Fruit fly (Drosophila melanogaster) whole organism, embryonic: ENCODE results near the gene CG9673.

Source experiments
- CG10366 ChIP-seq: fragments of 200-800 bp; sonication (Bioruptor generic); IDR thresholded peaks from 2 replicates; pipeline ENCODE4 v1.3.6; 2022; ENCODE audit warnings: missing biosample characterization, missing genetic modification characterization
- CG10543 ChIP-seq: fragments of 200-800 bp; sonication (Bioruptor generic); optimal IDR thresholded peaks from 3 replicates; lab custom pipeline; 2017; ENCODE audit warnings: missing biosample characterization, mild to moderate bottlenecking, missing genetic modification characterization, moderate library complexity
- CG13296 ChIP-seq: fragments of 200-800 bp; sonication (Bioruptor generic); optimal IDR thresholded peaks from 3 replicates; lab custom pipeline; 2018; ENCODE audit warnings: missing biosample characterization, mild to moderate bottlenecking, missing genetic modification characterization
- CG14860 ChIP-seq: fragments of 200-800 bp; sonication (Bioruptor generic); IDR thresholded peaks from 3 replicates; pipeline ENCODE4 v1.3.6; 2022; ENCODE audit warnings: missing biosample characterization, missing genetic modification characterization; ENCODE audit not compliant: partially characterized antibody
- CG15601 ChIP-seq: fragments of 200-800 bp; sonication (Bioruptor generic); optimal IDR thresholded peaks from 3 replicates; lab custom pipeline; 2019; ENCODE audit warnings: missing biosample characterization, mild to moderate bottlenecking, missing genetic modification characterization, moderate library complexity
- CG16863 ChIP-seq: fragments of 200-800 bp; sonication (Bioruptor generic); optimal IDR thresholded peaks from 3 replicates; lab custom pipeline; 2016; ENCODE audit warnings: missing biosample characterization, missing genetic modification characterization
- CG18476 ChIP-seq: fragments of 200-800 bp; sonication (Bioruptor generic); optimal IDR thresholded peaks from 2 replicates; lab custom pipeline; 2016; ENCODE audit warnings: missing biosample characterization, mild to moderate bottlenecking, missing genetic modification characterization
- CG18619 ChIP-seq: fragments of 200-800 bp; sonication (Bioruptor generic); optimal IDR thresholded peaks from 3 replicates; lab custom pipeline; 2017; ENCODE audit warnings: missing biosample characterization, mild to moderate bottlenecking, missing genetic modification characterization
- CG33213 ChIP-seq: fragments of 200-800 bp; sonication (Bioruptor generic); optimal IDR thresholded peaks from 3 replicates; lab custom pipeline; 2016; ENCODE audit warnings: missing biosample characterization, missing genetic modification characterization
- CG3838 ChIP-seq: fragments of 200-800 bp; sonication (Bioruptor generic); optimal IDR thresholded peaks from 3 replicates; lab custom pipeline; 2016; ENCODE audit warnings: missing biosample characterization, missing genetic modification characterization
- CG5245 ChIP-seq: fragments of 200-800 bp; sonication (Bioruptor generic); optimal IDR thresholded peaks from 3 replicates; lab custom pipeline; 2016; ENCODE audit warnings: missing biosample characterization, missing genetic modification characterization
- CG5953 ChIP-seq: fragments of 200-800 bp; sonication (Bioruptor generic); IDR thresholded peaks from 2 replicates; pipeline ENCODE4 v1.3.6; 2022; ENCODE audit warnings: missing biosample characterization, missing genetic modification characterization
- CG6689 ChIP-seq: fragments of 200-800 bp; sonication (Bioruptor generic); IDR thresholded peaks from 2 replicates; pipeline ENCODE4 v1.3.6; 2022; ENCODE audit warnings: missing biosample characterization, missing genetic modification characterization
- CG7745 ChIP-seq: fragments of 200-800 bp; sonication (Bioruptor generic); optimal IDR thresholded peaks from 2 replicates; lab custom pipeline; 2018; ENCODE audit warnings: missing biosample characterization, mild to moderate bottlenecking, missing genetic modification characterization, moderate library complexity
- CG8089 ChIP-seq: fragments of 200-800 bp; sonication (Bioruptor generic); optimal IDR thresholded peaks from 3 replicates; lab custom pipeline; 2016; ENCODE audit warnings: missing biosample characterization, missing genetic modification characterization
- CG9609 ChIP-seq: fragments of 200-800 bp; sonication (Bioruptor generic); optimal IDR thresholded peaks from 3 replicates; lab custom pipeline; 2016; ENCODE audit warnings: missing biosample characterization, missing genetic modification characterization
- CG9817 ChIP-seq: fragments of 200-800 bp; sonication (Bioruptor generic); optimal IDR thresholded peaks from 2 replicates; lab custom pipeline; 2018; ENCODE audit warnings: missing biosample characterization, mild to moderate bottlenecking, missing genetic modification characterization, moderate library complexity
- ERR ChIP-seq: fragments of 200-800 bp; sonication (Bioruptor generic); optimal IDR thresholded peaks from 2 replicates; lab custom pipeline; 2016; ENCODE audit warnings: missing biosample characterization, missing genetic modification characterization
- HmgZ ChIP-seq: fragments of 200-800 bp; sonication (Bioruptor generic); optimal IDR thresholded peaks from 2 replicates; lab custom pipeline; 2018; ENCODE audit warnings: missing biosample characterization, mild to moderate bottlenecking, missing genetic modification characterization
- Hmr ChIP-seq: fragments of 200-800 bp; sonication (Bioruptor generic); optimal IDR thresholded peaks from 3 replicates; lab custom pipeline; 2017; ENCODE audit warnings: mild to moderate bottlenecking, missing biosample characterization, missing genetic modification reagents, missing genetic modification characterization
- Lpt ChIP-seq: fragments of >200 bp; optimal IDR thresholded peaks from 2 replicates; lab custom pipeline; 2018; ENCODE audit warnings: missing biosample characterization, missing genetic modification characterization
- Med ChIP-seq: fragments of 200-800 bp; sonication (Bioruptor generic); peaks from one replicate; lab custom pipeline; 2016; ENCODE audit warnings: missing biosample characterization, missing genetic modification characterization, mild to moderate bottlenecking, inconsistent platforms, moderate library complexity
- NC2α ChIP-seq: fragments of 200-800 bp; sonication (Bioruptor generic); optimal IDR thresholded peaks from 2 replicates; lab custom pipeline; 2016; ENCODE audit warnings: missing biosample characterization, missing genetic modification characterization
- Oli ChIP-seq: fragments of 200-800 bp; sonication (Bioruptor generic); optimal IDR thresholded peaks from 2 replicates; lab custom pipeline; 2018; ENCODE audit warnings: missing biosample characterization, mild to moderate bottlenecking, missing genetic modification characterization, moderate library complexity
- Pdp1 ChIP-seq, 2 experiments: fragments of 200-800 bp; sonication (Bioruptor generic); optimal IDR thresholded peaks; 3 replicates each; lab custom pipeline; 2016; ENCODE audit warnings: missing biosample characterization in 2 of 2, missing genetic modification characterization in 2 of 2, mild to moderate bottlenecking in 1 of 2, moderate library complexity in 1 of 2
- Stat92E ChIP-seq, 3 experiments: fragments of >200 bp in 2 of 3; fragments of 200-800 bp in 1 of 3; sonication (Bioruptor generic) in 1 of 3; optimal IDR thresholded peaks; 2 replicates each; lab custom pipeline; 2017 to 2019; ENCODE audit warnings: missing biosample characterization in 3 of 3, missing genetic modification characterization in 3 of 3, mild to moderate bottlenecking in 1 of 3, moderate library complexity in 1 of 3
- ash1 ChIP-seq: fragments of 200-800 bp; sonication (Bioruptor generic); optimal IDR thresholded peaks from 2 replicates; lab custom pipeline; 2018; ENCODE audit warnings: missing biosample characterization, mild to moderate bottlenecking, missing genetic modification characterization
- bbx ChIP-seq: fragments of 200-800 bp; sonication (Bioruptor generic); IDR thresholded peaks from 2 replicates; pipeline ENCODE4 v1.3.6; 2022; ENCODE audit warnings: missing biosample characterization, missing genetic modification characterization; ENCODE audit not compliant: partially characterized antibody
- bowl ChIP-seq: fragments of 200-800 bp; sonication (Bioruptor generic); IDR thresholded peaks from 2 replicates; pipeline ENCODE4 v1.3.6; 2022; ENCODE audit warnings: missing biosample characterization, missing genetic modification characterization
- dati ChIP-seq: fragments of 200-800 bp; sonication (Bioruptor generic); IDR thresholded peaks from 2 replicates; pipeline ENCODE4 v1.3.6; 2022; ENCODE audit warnings: missing biosample characterization, missing genetic modification characterization
- fd96Cb ChIP-seq: fragments of 200-800 bp; sonication (Bioruptor generic); optimal IDR thresholded peaks from 2 replicates; lab custom pipeline; 2018; ENCODE audit warnings: missing biosample characterization, mild to moderate bottlenecking, missing genetic modification characterization, moderate library complexity
- ftz-f1 ChIP-seq: fragments of 200-800 bp; sonication (Bioruptor generic); optimal IDR thresholded peaks from 2 replicates; lab custom pipeline; 2016; ENCODE audit warnings: missing biosample characterization, missing genetic modification characterization
- gsb ChIP-seq: fragments of 200-800 bp; sonication (Bioruptor generic); IDR thresholded peaks from 2 replicates; pipeline ENCODE4 v1.3.6; 2022; ENCODE audit warnings: missing biosample characterization, missing genetic modification characterization
- hbn ChIP-seq: fragments of 200-800 bp; sonication (Bioruptor generic); IDR thresholded peaks from 2 replicates; pipeline ENCODE4 v1.3.6; 2022; ENCODE audit warnings: missing biosample characterization, missing genetic modification characterization; ENCODE audit not compliant: partially characterized antibody
- kni ChIP-seq: fragments of 200-800 bp; sonication (Bioruptor generic); optimal IDR thresholded peaks from 3 replicates; lab custom pipeline; 2017; ENCODE audit warnings: mild to moderate bottlenecking, missing biosample characterization, missing genetic modification reagents, missing genetic modification characterization
- lilli ChIP-seq: fragments of 200-800 bp; sonication (Bioruptor generic); optimal IDR thresholded peaks from 3 replicates; lab custom pipeline; 2016; ENCODE audit warnings: missing biosample characterization, missing genetic modification characterization
- nerfin-1 ChIP-seq: fragments of 200-800 bp; sonication (Bioruptor generic); optimal IDR thresholded peaks from 3 replicates; lab custom pipeline; 2019; ENCODE audit warnings: missing biosample characterization, mild to moderate bottlenecking, missing genetic modification characterization, moderate library complexity
- nmo ChIP-seq: fragments of 200-800 bp; sonication (Bioruptor generic); optimal IDR thresholded peaks from 2 replicates; lab custom pipeline; 2018; ENCODE audit warnings: missing biosample characterization, mild to moderate bottlenecking, missing genetic modification characterization, moderate library complexity
- otp ChIP-seq: fragments of 200-800 bp; sonication (Bioruptor generic); IDR thresholded peaks from 3 replicates; pipeline ENCODE4, ENCODE4 v1.3.6; 2022; ENCODE audit warnings: missing biosample characterization, missing genetic modification characterization
- pum ChIP-seq: fragments of 200-800 bp; sonication (Bioruptor generic); optimal IDR thresholded peaks from 2 replicates; lab custom pipeline; 2016; ENCODE audit warnings: missing biosample characterization, missing genetic modification characterization
- sd ChIP-seq: fragments of 200-800 bp; sonication (Bioruptor generic); optimal IDR thresholded peaks from 3 replicates; lab custom pipeline; 2018; ENCODE audit warnings: missing biosample characterization, mild to moderate bottlenecking, missing genetic modification characterization, moderate library complexity
- sima ChIP-seq: fragments of 200-800 bp; sonication (Bioruptor generic); optimal IDR thresholded peaks from 2 replicates; lab custom pipeline; 2016; ENCODE audit warnings: missing biosample characterization, missing genetic modification characterization
- sob ChIP-seq: fragments of 200-800 bp; sonication (Bioruptor generic); IDR thresholded peaks from 2 replicates; pipeline ENCODE4 v1.3.6; 2022; ENCODE audit warnings: missing biosample characterization, missing genetic modification characterization
- ssp ChIP-seq: fragments of 200-800 bp; sonication (Bioruptor generic); IDR thresholded peaks from 2 replicates; pipeline ENCODE4 v1.3.6; 2022; ENCODE audit warnings: missing biosample characterization, missing genetic modification characterization
- vfl ChIP-seq: fragments of 200-800 bp; sonication (Bioruptor generic); optimal IDR thresholded peaks from 2 replicates; lab custom pipeline; 2016; ENCODE audit warnings: missing biosample characterization, missing genetic modification characterization
- wek ChIP-seq: fragments of 200-800 bp; sonication (Bioruptor generic); optimal IDR thresholded peaks from 3 replicates; lab custom pipeline; 2018; ENCODE audit warnings: missing biosample characterization, mild to moderate bottlenecking, missing genetic modification characterization, moderate library complexity
- wor ChIP-seq: fragments of 200-800 bp; sonication (Bioruptor generic); IDR thresholded peaks from 2 replicates; pipeline ENCODE4 v1.3.6; 2022; ENCODE audit warnings: missing biosample characterization, missing genetic modification characterization
- yki ChIP-seq: fragments of >200 bp; optimal IDR thresholded peaks from 3 replicates; lab custom pipeline; 2018
- zfh2 ChIP-seq: fragments of 200-800 bp; sonication (Bioruptor generic); optimal IDR thresholded peaks from 2 replicates; lab custom pipeline; 2016; ENCODE audit warnings: missing biosample characterization, missing genetic modification characterization

Gene CG9673

dm6 chrX:16750712-16751578, 47.3 kb upstream of the CG9673 start (continued):
- peak; percentile 12; the same call in 1 of the 3 replicates for TF ChIP-seq otp (GFP tag; lab: Robert Waterston, UW)
- TF ChIP-seq CG14860 (GFP tag; lab: Robert Waterston, UW) = no peak
- TF ChIP-seq lilli (GFP tag; lab: Kevin White, UChicago) = peak; percentile 65
- TF ChIP-seq CG5953 (GFP tag; lab: Robert Waterston, UW) = no peak
- no peak for TF ChIP-seq zfh2
- TF ChIP-seq CG15601 (tag; lab: Kevin White, UChicago) = peak; percentile 80
- no peak for TF ChIP-seq Stat92E (GFP tag; optimal IDR thresholded peaks at IDR 0.05; lab: Kevin White, UChicago)
- TF ChIP-seq CG9817 = peak; percentile 56
- TF ChIP-seq ftz-f1 (GFP tag; lab: Kevin White, UChicago) = no peak
- TF ChIP-seq Hmr (GFP tag; lab: Kevin White, UChicago) = peak; percentile 62
- no peak for TF ChIP-seq gsb (GFP tag; lab: Robert Waterston, UW)
- TF ChIP-seq CG8089 = no peak
- TF ChIP-seq NC2α = no peak
- TF ChIP-seq fd96Cb = peak; percentile 71
- peak; percentile 85 for TF ChIP-seq Med (GFP tag; lab: Kevin White, UChicago)
- no peak for TF ChIP-seq Lpt
- peak; percentile 66 for TF ChIP-seq kni (GFP tag; lab: Kevin White, UChicago)
- no peak for TF ChIP-seq CG7745
- no peak for TF ChIP-seq bowl (GFP tag; lab: Robert Waterston, UW)
- no peak for TF ChIP-seq CG33213 (GFP tag; lab: Kevin White, UChicago)
- TF ChIP-seq CG5245 (GFP tag; lab: Kevin White, UChicago) = no peak
- TF ChIP-seq ash1 (GFP tag; lab: Kevin White, UChicago) = no peak
- TF ChIP-seq CG9609 (GFP tag; lab: Kevin White, UChicago) = no peak
- TF ChIP-seq ERR (GFP tag; lab: Kevin White, UChicago) = no peak
- TF ChIP-seq CG6689 (GFP tag; lab: Robert Waterston, UW) = peak; percentile 75
- peak; percentile 79 for TF ChIP-seq Oli (tag; lab: Kevin White, UChicago)
- peak; percentile 68 for TF ChIP-seq CG10543 (GFP tag; lab: Kevin White, UChicago)
- peak; percentile 68 for TF ChIP-seq HmgZ (tag; lab: Kevin White, UChicago)
- peak; percentile 39 for TF ChIP-seq CG10366 (GFP tag; lab: Robert Waterston, UW)
- no peak for TF ChIP-seq hbn (GFP tag; lab: Robert Waterston, UW)
- TF ChIP-seq dati (GFP tag; lab: Robert Waterston, UW) = no peak
- peak; percentile 82 for TF ChIP-seq CG13296 (GFP tag; lab: Kevin White, UChicago)
- TF ChIP-seq CG3838 (GFP tag; lab: Kevin White, UChicago) = peak; percentile 15
- TF ChIP-seq yki = no peak
- no peak for TF ChIP-seq ssp
- peak; percentile 53 for TF ChIP-seq CG18476
- peak; percentile 26; the same call in 1 of the 2 replicates for TF ChIP-seq wor
- peak; percentile 7 for TF ChIP-seq pum
- peak; percentile 12 to 33 for TF ChIP-seq Pdp1 (GFP tag; optimal IDR thresholded peaks at IDR 0.05; lab: Kevin White, UChicago)
- TF ChIP-seq wek (GFP tag; lab: Kevin White, UChicago) = peak; percentile 17
- peak; percentile 65 for TF ChIP-seq nerfin-1 (tag; lab: Kevin White, UChicago)
- TF ChIP-seq CG18619 = peak; percentile 67
- no peak for TF ChIP-seq CG16863 (GFP tag; lab: Kevin White, UChicago)
- TF ChIP-seq nmo (GFP tag; lab: Kevin White, UChicago) = peak; percentile 82
- peak; percentile 45 for TF ChIP-seq sd (tag; lab: Kevin White, UChicago)
- no peak for TF ChIP-seq sima (GFP tag; lab: Kevin White, UChicago)
- no peak for TF ChIP-seq vfl
- TF ChIP-seq sob (GFP tag; lab: Robert Waterston, UW) = peak; percentile 58
- no peak for TF ChIP-seq bbx (GFP tag; lab: Robert Waterston, UW)
